Worm (Caenorhabditis elegans): Measurements from ENCODE around the gene sym-2.

Gene sym-2

DNA sequence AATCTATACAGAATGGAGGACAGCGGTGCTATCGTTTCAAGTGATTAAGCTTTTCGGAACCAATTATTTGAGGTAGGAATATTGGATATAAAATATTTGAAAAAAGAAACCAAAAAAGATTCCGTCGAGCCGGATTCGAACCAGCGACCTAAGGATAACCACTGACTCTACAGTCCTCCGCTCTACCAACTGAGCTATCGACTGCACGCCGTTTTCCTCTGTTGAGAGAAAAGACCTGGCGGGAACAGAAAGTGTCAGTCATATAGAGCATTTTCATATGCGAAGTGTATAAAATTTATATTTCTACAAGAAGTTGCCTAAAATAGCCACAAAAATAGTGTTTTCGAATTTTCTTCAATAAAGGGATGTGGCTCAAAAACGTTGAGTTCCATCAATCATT is 23.4 kb upstream of the sym-2 start (continued):
- no peak for TF ChIP-seq ceh-28 (tag; optimal IDR thresholded peaks at IDR 0.05)
- TF ChIP-seq unc-39 (tag; optimal IDR thresholded peaks at IDR 0.05) = no peak
- no peak for TF ChIP-seq F37D6.2 (tag; optimal IDR thresholded peaks at IDR 0.05)
- no peak for TF ChIP-seq nhr-28 (tag; optimal IDR thresholded peaks at IDR 0.05)
- TF ChIP-seq hif-1 (tag; optimal IDR thresholded peaks at IDR 0.05) = peak in 1 of 2 experiments; percentile 58
- no peak for TF ChIP-seq nhr-77 (tag; optimal IDR thresholded peaks at IDR 0.05)
- peak; percentile 56 to 75 for TF ChIP-seq daf-16 (GFP tag; optimal IDR thresholded peaks at IDR 0.05)
- TF ChIP-seq daf-16 (tag; optimal IDR thresholded peaks at IDR 0.05) = peak; percentile 57
- no peak for TF ChIP-seq Y75B8A.6 (GFP tag; IDR thresholded peaks at IDR 0.05)
- peak; percentile 60 for TF ChIP-seq snpc-1.2 (GFP tag; IDR thresholded peaks at IDR 0.05)
- no peak for TF ChIP-seq cey-2 (tag; optimal IDR thresholded peaks at IDR 0.05; ENCODE audit: borderline replicate concordance, insufficient read depth)
- TF ChIP-seq daf-12 (tag; optimal IDR thresholded peaks at IDR 0.05) = no peak
- no peak for TF ChIP-seq ceh-44 (GFP tag; IDR thresholded peaks at IDR 0.05)
- TF ChIP-seq ces-1 (GFP tag; optimal IDR thresholded peaks at IDR 0.05) = no peak
- peak; percentile 58 for TF ChIP-seq aha-1 (tag)
- TF ChIP-seq F49E8.2 (tag; optimal IDR thresholded peaks at IDR 0.05; ENCODE audit: borderline replicate concordance) = peak; percentile 30
- TF ChIP-seq skn-1 (tag; optimal IDR thresholded peaks at IDR 0.05) = no peak
- peak; percentile 62 for TF ChIP-seq lin-1 (GFP tag; IDR thresholded peaks at IDR 0.05)
- TF ChIP-seq saeg-2 (GFP tag; IDR thresholded peaks at IDR 0.05) = no peak
- TF ChIP-seq lim-7 (GFP tag; IDR thresholded peaks at IDR 0.05) = peak; percentile 75
- TF ChIP-seq nhr-237 (tag; optimal IDR thresholded peaks at IDR 0.05) = no peak
- peak; percentile 67 for TF ChIP-seq hlh-11 (tag; optimal IDR thresholded peaks at IDR 0.05)
- TF ChIP-seq zfp-2 (tag; optimal IDR thresholded peaks at IDR 0.05) = no peak
- TF ChIP-seq nhr-11 (tag; optimal IDR thresholded peaks at IDR 0.05) = no peak
- TF ChIP-seq mes-2 (tag; optimal IDR thresholded peaks at IDR 0.05; ENCODE audit: poor library complexity, severe bottlenecking) = peak; percentile 82
- TF ChIP-seq mdt-29 (GFP tag; IDR thresholded peaks at IDR 0.05) = peak; percentile 43; the same call in 1 of the 2 replicates
- no peak; the same call in 1 of the 2 replicates for TF ChIP-seq pha-4 (GFP tag; IDR thresholded peaks at IDR 0.05)
- no peak for TF ChIP-seq pha-4 (tag; optimal IDR thresholded peaks at IDR 0.05)
- TF ChIP-seq spr-3 (GFP tag; optimal IDR thresholded peaks at IDR 0.05) = no peak
- peak; percentile 61 for TF ChIP-seq mep-1 (tag; optimal IDR thresholded peaks at IDR 0.05)
- TF ChIP-seq dmd-6 (GFP tag; IDR thresholded peaks at IDR 0.05) = peak; percentile 73
- peak; percentile 8 for TF ChIP-seq unc-130 (GFP tag; optimal IDR thresholded peaks at IDR 0.05)
- TF ChIP-seq dmd-8 (GFP tag; IDR thresholded peaks at IDR 0.05) = no peak; the same call in 1 of the 2 replicates
- peak; percentile 59; the same call in 1 of the 2 replicates for TF ChIP-seq tra-1 (GFP tag; IDR thresholded peaks at IDR 0.05)
- TF ChIP-seq daf-19 (GFP tag; conservative IDR thresholded peaks at IDR 0.05) = no peak
- TF ChIP-seq ztf-7 (tag; optimal IDR thresholded peaks at IDR 0.05) = no peak
- no peak for TF ChIP-seq nhr-76 (tag; optimal IDR thresholded peaks at IDR 0.05)
- no peak for TF ChIP-seq daf-8 (GFP tag; IDR thresholded peaks at IDR 0.05)
- TF ChIP-seq snpc-4 (tag; optimal IDR thresholded peaks at IDR 0.05) = peak; percentile 83
- TF ChIP-seq ztf-11 (tag; optimal IDR thresholded peaks at IDR 0.05) = no peak
- TF ChIP-seq ama-1 (optimal IDR thresholded peaks at IDR 0.05) = no peak
- no peak for TF ChIP-seq dve-1 (tag; optimal IDR thresholded peaks at IDR 0.05; ENCODE audit: insufficient read depth)
- no peak for TF ChIP-seq zip-2 (tag; optimal IDR thresholded peaks at IDR 0.05)
- TF ChIP-seq nhr-41 (GFP tag; IDR thresholded peaks at IDR 0.05) = no peak
- peak; percentile 65; the same call in 1 of the 2 replicates for TF ChIP-seq vab-7 (GFP tag; IDR thresholded peaks at IDR 0.05)
